Worm (Caenorhabditis elegans) whole organism, L2 larva: ENCODE data around the gene unc-61.

Experiments
- F13H6.1 ChIP-seq: sonication (generic microtip); optimal IDR thresholded peaks from 2 replicates; lab custom pipeline; 2016; ENCODE audit warnings: missing genetic modification characterization, missing compliant biosample characterization
- Y55F3AM.14 ChIP-seq: fragments of 200-800 bp; sonication (Bioruptor generic); optimal IDR thresholded peaks from 2 replicates; lab custom pipeline; 2018; ENCODE audit warnings: mild to moderate bottlenecking, missing genetic modification characterization, missing compliant biosample characterization
- ZK546.5 ChIP-seq: sonication (generic microtip); optimal IDR thresholded peaks from 2 replicates; lab custom pipeline; 2017; ENCODE audit warnings: missing biosample characterization, missing genetic modification characterization
- alr-1 ChIP-seq: fragments of 150-350 bp; optimal IDR thresholded peaks from 2 replicates; lab custom pipeline; 2014; ENCODE audit warnings: missing biosample characterization, missing genetic modification characterization
- aly-2 ChIP-seq: fragments of 150-350 bp; optimal IDR thresholded peaks from 2 replicates; lab custom pipeline; 2014; ENCODE audit warnings: missing biosample characterization, missing genetic modification characterization
- ama-1 ChIP-seq: fragments of 150-350 bp; optimal IDR thresholded peaks from 2 replicates; lab custom pipeline; 2018; ENCODE audit warnings: inconsistent platforms
- blmp-1 ChIP-seq: sonication (generic microtip); optimal IDR thresholded peaks from 2 replicates; lab custom pipeline; 2017; ENCODE audit warnings: missing genetic modification characterization, mild to moderate bottlenecking, missing compliant biosample characterization, antibody characterized with exemption, moderate library complexity; ENCODE audit not compliant: insufficient read depth
- ceh-16 ChIP-seq: fragments of 150-350 bp; optimal IDR thresholded peaks from 2 replicates; lab custom pipeline; 2014; ENCODE audit warnings: missing biosample characterization, missing genetic modification characterization
- ceh-82 ChIP-seq: fragments of 150-350 bp; optimal IDR thresholded peaks from 2 replicates; lab custom pipeline; 2014; ENCODE audit warnings: missing biosample characterization, missing genetic modification characterization
- crh-2 ChIP-seq: sonication (generic microtip); optimal IDR thresholded peaks from 2 replicates; lab custom pipeline; 2017; ENCODE audit warnings: missing biosample characterization, missing genetic modification characterization
- dmd-4 ChIP-seq: sonication (generic microtip); optimal IDR thresholded peaks from 2 replicates; lab custom pipeline; 2017; ENCODE audit warnings: missing biosample characterization, missing genetic modification characterization
- gmeb-1 ChIP-seq: fragments of 150-350 bp; optimal IDR thresholded peaks from 2 replicates; lab custom pipeline; 2014; ENCODE audit warnings: missing biosample characterization, missing genetic modification characterization
- lin-11 ChIP-seq: fragments of 150-350 bp; sonication (generic microtip); optimal IDR thresholded peaks from 2 replicates; lab custom pipeline; 2014; ENCODE audit warnings: missing biosample characterization, missing genetic modification characterization, inconsistent platforms, mixed read lengths
- lin-13 ChIP-seq: fragments of 150-350 bp; optimal IDR thresholded peaks from 2 replicates; lab custom pipeline; 2014; ENCODE audit warnings: missing biosample characterization, missing genetic modification reagents, missing genetic modification characterization
- lsy-2 ChIP-seq, 2 experiments: fragments of 150-350 bp in 1 of 2; sonication (generic microtip) in 1 of 2; optimal IDR thresholded peaks; 2 replicates each; lab custom pipeline; 2014 to 2017; ENCODE audit warnings: missing biosample characterization in 2 of 2, missing genetic modification characterization in 2 of 2
- mab-5 ChIP-seq: fragments of 150-350 bp; optimal IDR thresholded peaks from 2 replicates; lab custom pipeline; 2014; ENCODE audit warnings: missing biosample characterization, missing genetic modification characterization
- mbf-1 ChIP-seq: sonication (generic microtip); optimal IDR thresholded peaks from 2 replicates; lab custom pipeline; 2017; ENCODE audit warnings: missing biosample characterization, missing genetic modification characterization
- nhr-10 ChIP-seq: sonication (generic microtip); optimal IDR thresholded peaks from 2 replicates; lab custom pipeline; 2017; ENCODE audit warnings: missing biosample characterization, missing genetic modification characterization
- nhr-11 ChIP-seq: fragments of 150-350 bp; optimal IDR thresholded peaks from 2 replicates; lab custom pipeline; 2014; ENCODE audit warnings: missing biosample characterization, missing genetic modification characterization
- nhr-12 ChIP-seq: fragments of 150-350 bp; optimal IDR thresholded peaks from 2 replicates; lab custom pipeline; 2014; ENCODE audit warnings: missing biosample characterization, missing genetic modification characterization
- nhr-129 ChIP-seq: fragments of 150-350 bp; optimal IDR thresholded peaks from 2 replicates; lab custom pipeline; 2014; ENCODE audit warnings: missing biosample characterization, missing genetic modification characterization
- nhr-21 ChIP-seq: fragments of 150-350 bp; optimal IDR thresholded peaks from 2 replicates; lab custom pipeline; 2014; ENCODE audit warnings: missing biosample characterization, missing genetic modification characterization
- nhr-23 ChIP-seq: fragments of 150-350 bp; optimal IDR thresholded peaks from 2 replicates; lab custom pipeline; 2014; ENCODE audit warnings: missing biosample characterization, missing genetic modification reagents, missing genetic modification characterization
- nhr-237 ChIP-seq: fragments of 150-350 bp; optimal IDR thresholded peaks from 2 replicates; lab custom pipeline; 2014; ENCODE audit warnings: missing biosample characterization, missing genetic modification characterization
- nhr-25 ChIP-seq: fragments of 150-350 bp; sonication (generic microtip); optimal IDR thresholded peaks from 3 replicates; lab custom pipeline; 2014; ENCODE audit warnings: missing biosample characterization, missing genetic modification characterization
- nhr-77 ChIP-seq: fragments of 150-350 bp; optimal IDR thresholded peaks from 2 replicates; lab custom pipeline; 2014; ENCODE audit warnings: missing biosample characterization, missing genetic modification characterization
- peb-1 ChIP-seq: fragments of 150-350 bp; optimal IDR thresholded peaks from 2 replicates; lab custom pipeline; 2014; ENCODE audit warnings: missing biosample characterization, missing genetic modification characterization
- sem-4 ChIP-seq: fragments of 150-350 bp; optimal IDR thresholded peaks from 2 replicates; lab custom pipeline; 2014; ENCODE audit warnings: missing biosample characterization, missing genetic modification reagents, missing genetic modification characterization
- sma-3 ChIP-seq: sonication (generic microtip); optimal IDR thresholded peaks from 2 replicates; lab custom pipeline; 2016; ENCODE audit warnings: missing genetic modification reagents, missing genetic modification characterization, missing compliant biosample characterization
- sma-9 ChIP-seq, 2 experiments: fragments of 150-350 bp in 1 of 2; sonication (generic microtip) in 1 of 2; optimal IDR thresholded peaks; 2 replicates each; lab custom pipeline; 2014 to 2016; ENCODE audit warnings: missing genetic modification characterization in 2 of 2, mild to moderate bottlenecking in 1 of 2, missing biosample characterization in 1 of 2, missing compliant biosample characterization in 1 of 2, missing genetic modification reagents in 1 of 2, moderate library complexity in 1 of 2
- snpc-4 ChIP-seq: fragments of 150-350 bp; optimal IDR thresholded peaks from 2 replicates; lab custom pipeline; 2014; ENCODE audit warnings: missing biosample characterization, missing genetic modification characterization
- unc-39 ChIP-seq: fragments of 150-350 bp; optimal IDR thresholded peaks from 2 replicates; lab custom pipeline; 2014; ENCODE audit warnings: missing biosample characterization, missing genetic modification characterization
- zag-1 ChIP-seq: fragments of 150-350 bp; optimal IDR thresholded peaks from 2 replicates; lab custom pipeline; 2014; ENCODE audit warnings: missing biosample characterization, missing genetic modification characterization
- ztf-1 ChIP-seq: fragments of 200-800 bp; sonication (Bioruptor generic); conservative IDR thresholded peaks from 2 replicates; pipeline ENCODE4 v1.3.6; 2022; ENCODE audit warnings: missing genetic modification characterization, missing compliant biosample characterization
- ztf-4 ChIP-seq: fragments of 150-350 bp; optimal IDR thresholded peaks from 2 replicates; lab custom pipeline; 2014; ENCODE audit warnings: missing biosample characterization, missing genetic modification characterization

The unc-61 gene

ce11 chrV:14728754-14729153 lies 5.3 kb downstream of the unc-61 start, which contains the start of gene Y50E8A.2:
Y50E8A.2 (minus strand) TSS chrV:14728854.
- TF ChIP-seq nhr-25: no peak
- TF ChIP-seq nhr-10 (tag; lab: Kevin White, UChicago): no peak
- TF ChIP-seq gmeb-1 (tag; lab: Kevin White, UChicago): no peak
- no peak for TF ChIP-seq alr-1 (tag; lab: Kevin White, UChicago)
- TF ChIP-seq sma-3 (GFP tag; lab: Kevin White, UChicago): no peak
- no peak for TF ChIP-seq ztf-1
- TF ChIP-seq ceh-16 (tag; lab: Kevin White, UChicago): no peak
- no peak for TF ChIP-seq lin-13 (GFP tag; lab: Kevin White, UChicago)
- no peak for TF ChIP-seq Y55F3AM.14 (GFP tag; lab: Kevin White, UChicago)
- TF ChIP-seq unc-39 (tag; lab: Kevin White, UChicago): no peak
- no peak for TF ChIP-seq F13H6.1 (tag; lab: Kevin White, UChicago)
- no peak for TF ChIP-seq mab-5 (tag; lab: Kevin White, UChicago)
- no peak for TF ChIP-seq snpc-4 (tag; lab: Kevin White, UChicago)
- no peak for TF ChIP-seq mbf-1 (tag; lab: Kevin White, UChicago)
- no peak for TF ChIP-seq dmd-4
- no peak for TF ChIP-seq crh-2
- no peak for TF ChIP-seq ZK546.5 (tag; lab: Kevin White, UChicago)
- no peak for TF ChIP-seq nhr-77
- TF ChIP-seq nhr-129 (tag; lab: Kevin White, UChicago): no peak
- TF ChIP-seq, all 48 proteins: peak for 0

ce11 chrV:14726596-14726995 lies 7.4 kb downstream of the unc-61 start, which contains the start of gene Y50E8A.1:
Y50E8A.1 (plus strand) TSS chrV:14726896.
- TF ChIP-seq nhr-129 (tag; lab: Kevin White, UChicago) (no peak), mbf-1 (tag; lab: Kevin White, UChicago) (no peak), sma-3 (GFP tag; lab: Kevin White, UChicago) (no peak), snpc-4 (tag; lab: Kevin White, UChicago) (no peak), nhr-77 (no peak), peb-1 (tag; lab: Kevin White, UChicago) (no peak), lin-13 (GFP tag; lab: Kevin White, UChicago) (no peak), nhr-11 (tag; lab: Kevin White, UChicago) (no peak)

ce11 chrV:14725409-14725808 lies 8.6 kb downstream of the unc-61 start:
- TF ChIP-seq sma-3 (GFP tag; lab: Kevin White, UChicago) (peak; percentile 19), nhr-21 (tag; lab: Kevin White, UChicago) (peak; percentile 42), sma-9 (GFP tag; optimal IDR thresholded peaks at IDR 0.05; lab: Kevin White, UChicago) (peak; percentile 77), sma-9 (tag; optimal IDR thresholded peaks at IDR 0.05; lab: Kevin White, UChicago) (no peak), lsy-2 (tag; optimal IDR thresholded peaks at IDR 0.05; lab: Kevin White, UChicago) (no peak)
- TF ChIP-seq, all 48 proteins: peak for 3

- TF ChIP-seq nhr-12 (tag; lab: Kevin White, UChicago) (no peak), crh-2 (no peak), aly-2 (tag; lab: Kevin White, UChicago) (no peak), ZK546.5 (tag; lab: Kevin White, UChicago) (no peak), zag-1 (tag; lab: Kevin White, UChicago) (no peak), ama-1 (lab: Kevin White, UChicago) (no peak), nhr-129 (tag; lab: Kevin White, UChicago) (no peak)
- TF ChIP-seq, all 48 proteins: peak for 0
These were observed 11.0 kb downstream of the unc-61 start, which contains the start of gene R08A2.7 for ce11 chrV:14723020-14723419. R08A2.7 (plus strand) TSS chrV:14723320.

ce11 chrV:14719491-14719890 lies 14.5 kb downstream of the unc-61 start, which contains the start of gene R08A2.1:
R08A2.1 (minus strand) TSS chrV:14719591.
- no peak for TF ChIP-seq nhr-11 (tag; lab: Kevin White, UChicago)
- no peak for TF ChIP-seq blmp-1 (tag; lab: Kevin White, UChicago)
- no peak for TF ChIP-seq ztf-4
- no peak for TF ChIP-seq nhr-21 (tag; lab: Kevin White, UChicago)
- no peak for TF ChIP-seq gmeb-1 (tag; lab: Kevin White, UChicago)
- TF ChIP-seq F13H6.1 (tag; lab: Kevin White, UChicago): no peak
- TF ChIP-seq nhr-10 (tag; lab: Kevin White, UChicago): no peak

- no peak for TF ChIP-seq nhr-237 (tag; lab: Kevin White, UChicago)
- no peak for TF ChIP-seq mbf-1 (tag; lab: Kevin White, UChicago)
- no peak for TF ChIP-seq ceh-82 (tag; lab: Kevin White, UChicago)
- TF ChIP-seq sem-4 (tag; lab: Kevin White, UChicago): no peak
- no peak for TF ChIP-seq lin-11 (tag; lab: Kevin White, UChicago)
- no peak for TF ChIP-seq F13H6.1 (tag; lab: Kevin White, UChicago)
- no peak for TF ChIP-seq nhr-23
- TF ChIP-seq sma-9 (GFP tag; optimal IDR thresholded peaks at IDR 0.05; lab: Kevin White, UChicago): no peak
- TF ChIP-seq sma-9 (tag; optimal IDR thresholded peaks at IDR 0.05; lab: Kevin White, UChicago): no peak
- TF ChIP-seq nhr-25: no peak
These were observed 17.9 kb downstream of the unc-61 start, which contains the start of gene fbxa-147 for ce11 chrV:14716114-14716513. fbxa-147 (plus strand) TSS chrV:14716499.
